Worm (Caenorhabditis elegans): ENCODE data around the gene F46C8.3.

DNA sequence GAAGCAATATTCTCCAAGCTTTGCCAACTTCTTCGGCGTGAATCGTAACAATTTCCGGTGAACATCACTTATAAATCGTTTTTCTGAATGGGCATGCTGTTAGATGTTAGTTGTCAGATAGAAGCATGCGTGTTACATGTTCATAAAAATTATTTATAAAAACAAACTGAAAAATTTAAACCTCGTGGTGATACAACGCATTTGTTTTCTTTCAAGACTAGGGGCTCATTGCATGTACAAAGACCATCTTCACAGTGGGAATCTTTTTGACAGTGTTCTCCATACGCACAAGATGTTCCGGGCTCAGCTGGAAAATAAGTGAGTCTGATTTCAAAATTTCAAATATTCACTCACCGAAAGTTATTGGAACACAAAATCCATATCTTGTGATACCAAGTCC, 12.7 kb upstream of the F46C8.3 start:
- TF ChIP-seq gei-17 (GFP tag; optimal IDR thresholded peaks at IDR 0.05), result no peak
- TF ChIP-seq B0035.1 (tag; optimal IDR thresholded peaks at IDR 0.05), result no peak
- TF ChIP-seq egrh-3 (GFP tag; IDR thresholded peaks at IDR 0.05), result no peak
- TF ChIP-seq dpff-1 (tag; optimal IDR thresholded peaks at IDR 0.05), result no peak
